Fruit fly (Drosophila melanogaster): ENCODE data around the gene AIF.

Gene AIF

dm6 chr2L:2177969-2178809, 26.6 kb downstream of the AIF start, which contains the start of gene aop (continued):
- TF ChIP-seq Meics (GFP tag; optimal IDR thresholded peaks at IDR 0.05): no peak
- no peak for TF ChIP-seq CG11723 (GFP tag; optimal IDR thresholded peaks at IDR 0.05)
- TF ChIP-seq odd (GFP tag; optimal IDR thresholded peaks at IDR 0.05): peak; percentile 53
- TF ChIP-seq CG4282 (GFP tag; optimal IDR thresholded peaks at IDR 0.05): no peak
- TF ChIP-seq CG10959 (GFP tag; IDR thresholded peaks at IDR 0.05): no peak
- TF ChIP-seq Gug (GFP tag; IDR thresholded peaks at IDR 0.05): no peak
- peak in 1 of 2 experiments; percentile 51 for TF ChIP-seq insv (GFP tag; optimal IDR thresholded peaks at IDR 0.05)
- peak; percentile 41 for TF ChIP-seq kah (GFP tag; optimal IDR thresholded peaks at IDR 0.05)
- TF ChIP-seq CG8388 (GFP tag; optimal IDR thresholded peaks at IDR 0.05): no peak
- no peak for TF ChIP-seq CG10147 (GFP tag; optimal IDR thresholded peaks at IDR 0.05)
- TF ChIP-seq CG1647 (GFP tag; optimal IDR thresholded peaks at IDR 0.05): peak; percentile 50
- no peak for TF ChIP-seq CG1233 (GFP tag; optimal IDR thresholded peaks at IDR 0.05)
- TF ChIP-seq CG1024 (GFP tag; IDR thresholded peaks at IDR 0.05): no peak
- no peak for TF ChIP-seq CG9932 (GFP tag; IDR thresholded peaks at IDR 0.05)
- peak; percentile 7 for TF ChIP-seq CG15011 (GFP tag; optimal IDR thresholded peaks at IDR 0.05)
- TF ChIP-seq Rfx (GFP tag; IDR thresholded peaks at IDR 0.05): peak; percentile 38; the same call in 1 of the 2 replicates
- no peak for TF ChIP-seq CG8478 (optimal IDR thresholded peaks at IDR 0.05)
- no peak for TF ChIP-seq stwl (tag; optimal IDR thresholded peaks at IDR 0.05)
- peak; percentile 16 for TF ChIP-seq CG15514 (GFP tag; optimal IDR thresholded peaks at IDR 0.05)
- no peak for TF ChIP-seq CG5953 (GFP tag; IDR thresholded peaks at IDR 0.05)
- peak; percentile 3 for TF ChIP-seq lbe (GFP tag; optimal IDR thresholded peaks at IDR 0.05)
- TF ChIP-seq lilli (GFP tag; optimal IDR thresholded peaks at IDR 0.05): no peak
- peak; percentile 32 for TF ChIP-seq CG34376 (GFP tag; optimal IDR thresholded peaks at IDR 0.05)
- no peak for TF ChIP-seq CG4404 (GFP tag; IDR thresholded peaks at IDR 0.05)
- TF ChIP-seq vnd (GFP tag; IDR thresholded peaks at IDR 0.05; ENCODE audit: partially characterized antibody): no peak
- peak; percentile 11 for TF ChIP-seq CG3281 (GFP tag; optimal IDR thresholded peaks at IDR 0.05)
- TF ChIP-seq sisA (GFP tag; IDR thresholded peaks at IDR 0.05): no peak
- TF ChIP-seq inv (GFP tag; IDR thresholded peaks at IDR 0.05; ENCODE audit: partially characterized antibody): no peak
- no peak for TF ChIP-seq bigmax (GFP tag; optimal IDR thresholded peaks at IDR 0.05)
- no peak for TF ChIP-seq ttk (GFP tag; IDR thresholded peaks at IDR 0.05)
- no peak for TF ChIP-seq CG12219 (GFP tag; optimal IDR thresholded peaks at IDR 0.05)
- TF ChIP-seq CG3065 (GFP tag; optimal IDR thresholded peaks at IDR 0.05): no peak
- TF ChIP-seq bowl (GFP tag; IDR thresholded peaks at IDR 0.05): no peak
- no peak for TF ChIP-seq ro (GFP tag; IDR thresholded peaks at IDR 0.05)
- TF ChIP-seq HLH4C (GFP tag; IDR thresholded peaks at IDR 0.05; ENCODE audit: partially characterized antibody): peak; percentile 27; the same call in 1 of the 3 replicates
- no peak for TF ChIP-seq CG1832 (GFP tag; optimal IDR thresholded peaks at IDR 0.05)
- peak; percentile 72 for TF ChIP-seq pros (GFP tag; optimal IDR thresholded peaks at IDR 0.05)
- TF ChIP-seq CG31224 (GFP tag; IDR thresholded peaks at IDR 0.05): no peak
- TF ChIP-seq klu (GFP tag; IDR thresholded peaks at IDR 0.05): no peak
- TF ChIP-seq CG18619 (GFP tag; optimal IDR thresholded peaks at IDR 0.05): peak; percentile 20
- peak; percentile 34 for TF ChIP-seq CG7987 (GFP tag; optimal IDR thresholded peaks at IDR 0.05)
- TF ChIP-seq dm (GFP tag; optimal IDR thresholded peaks at IDR 0.05): no peak
- no peak for TF ChIP-seq PHDP (tag; optimal IDR thresholded peaks at IDR 0.05)
- peak; percentile 48; the same call in 1 of the 2 replicates for TF ChIP-seq vvl (GFP tag; IDR thresholded peaks at IDR 0.05)
- no peak for TF ChIP-seq Sin3A (optimal IDR thresholded peaks at IDR 0.05)
- TF ChIP-seq hbn (GFP tag; IDR thresholded peaks at IDR 0.05; ENCODE audit: partially characterized antibody): no peak
- TF ChIP-seq wor (GFP tag; IDR thresholded peaks at IDR 0.05): no peak
- TF ChIP-seq eyg (GFP tag; optimal IDR thresholded peaks at IDR 0.05): peak; percentile 31
- TF ChIP-seq luna (GFP tag; optimal IDR thresholded peaks at IDR 0.05): no peak
- no peak for TF ChIP-seq sob (GFP tag; IDR thresholded peaks at IDR 0.05)
